Fruit fly (Drosophila melanogaster) whole organism, embryonic: ENCODE results near the gene CG32295.
A peak's percentile ranks its signal among the peaks of the same experiment; 100 is the strongest.

Experiments used
- Asciz ChIP-seq: fragments of 200-800 bp; sonication (Bioruptor generic); optimal IDR thresholded peaks from 2 replicates; lab custom pipeline; 2017; ENCODE audit warnings: missing biosample characterization, mild to moderate bottlenecking, missing genetic modification characterization, missing genetic modification reagents
- Atf-2 ChIP-seq: fragments of 200-800 bp; sonication (Bioruptor generic); optimal IDR thresholded peaks from 2 replicates; lab custom pipeline; 2016; ENCODE audit warnings: missing biosample characterization, missing genetic modification characterization
- Bgb ChIP-seq: fragments of 200-800 bp; sonication (Bioruptor generic); IDR thresholded peaks from 2 replicates; pipeline ENCODE4 v1.3.6; 2022; ENCODE audit warnings: missing biosample characterization, missing genetic modification characterization; ENCODE audit not compliant: partially characterized antibody
- CG10462 ChIP-seq: fragments of 200-800 bp; sonication (Bioruptor generic); optimal IDR thresholded peaks from 2 replicates; lab custom pipeline; 2016; ENCODE audit warnings: missing biosample characterization, missing genetic modification characterization
- CG10654 ChIP-seq: fragments of 200-800 bp; sonication (Bioruptor generic); optimal IDR thresholded peaks from 2 replicates; lab custom pipeline; 2016; ENCODE audit warnings: missing biosample characterization, missing genetic modification characterization
- CG11085 ChIP-seq: fragments of 200-800 bp; sonication (Bioruptor generic); IDR thresholded peaks from 2 replicates; pipeline ENCODE4 v1.3.6; 2022; ENCODE audit warnings: missing biosample characterization, missing genetic modification characterization
- CG12769 ChIP-seq: fragments of 200-800 bp; sonication (Bioruptor generic); optimal IDR thresholded peaks from 2 replicates; lab custom pipeline; 2019; ENCODE audit warnings: missing biosample characterization, mild to moderate bottlenecking, missing genetic modification characterization, moderate library complexity
- CG13296 ChIP-seq: fragments of 200-800 bp; sonication (Bioruptor generic); optimal IDR thresholded peaks from 3 replicates; lab custom pipeline; 2018; ENCODE audit warnings: missing biosample characterization, mild to moderate bottlenecking, missing genetic modification characterization
- CG13424 ChIP-seq: fragments of 200-800 bp; sonication (Bioruptor generic); optimal IDR thresholded peaks from 2 replicates; lab custom pipeline; 2019; ENCODE audit warnings: missing biosample characterization, mild to moderate bottlenecking, missing genetic modification characterization, moderate library complexity
- CG15514 ChIP-seq: fragments of 200-800 bp; sonication (Bioruptor generic); optimal IDR thresholded peaks from 3 replicates; lab custom pipeline; 2017; ENCODE audit warnings: missing biosample characterization, missing genetic modification characterization, mild to moderate bottlenecking, moderate library complexity, missing genetic modification reagents
- CG1602 ChIP-seq: fragments of 200-800 bp; sonication (Bioruptor generic); optimal IDR thresholded peaks from 3 replicates; lab custom pipeline; 2016; ENCODE audit warnings: missing biosample characterization, missing genetic modification characterization
- CG18764 ChIP-seq: fragments of 200-800 bp; sonication (Bioruptor generic); optimal IDR thresholded peaks from 3 replicates; lab custom pipeline; 2016; ENCODE audit warnings: missing biosample characterization, missing genetic modification characterization
- CG2678 ChIP-seq: fragments of 200-800 bp; sonication (Bioruptor generic); optimal IDR thresholded peaks from 3 replicates; lab custom pipeline; 2019; ENCODE audit warnings: missing biosample characterization, mild to moderate bottlenecking, missing genetic modification characterization, moderate library complexity
- CG31388 ChIP-seq: fragments of 200-800 bp; sonication (Bioruptor generic); optimal IDR thresholded peaks from 2 replicates; lab custom pipeline; 2016; ENCODE audit warnings: missing biosample characterization, missing genetic modification characterization
- CG3281 ChIP-seq: fragments of 200-800 bp; sonication (Bioruptor generic); optimal IDR thresholded peaks from 3 replicates; lab custom pipeline; 2017; ENCODE audit warnings: missing biosample characterization, mild to moderate bottlenecking, missing genetic modification characterization
- CG33557 ChIP-seq: fragments of 200-800 bp; sonication (Bioruptor generic); optimal IDR thresholded peaks from 2 replicates; lab custom pipeline; 2019; ENCODE audit warnings: missing biosample characterization, mild to moderate bottlenecking, missing genetic modification characterization, moderate library complexity
- CG42726 ChIP-seq: fragments of 200-800 bp; sonication (Bioruptor generic); IDR thresholded peaks from 2 replicates; pipeline ENCODE4 v1.3.6; 2022; ENCODE audit warnings: missing biosample characterization, missing genetic modification characterization; ENCODE audit not compliant: partially characterized antibody
- CG6813 ChIP-seq: fragments of 200-800 bp; sonication (Bioruptor generic); optimal IDR thresholded peaks from 2 replicates; lab custom pipeline; 2017; ENCODE audit warnings: missing biosample characterization, missing genetic modification characterization, mild to moderate bottlenecking, moderate library complexity, missing genetic modification reagents
- CG7745 ChIP-seq: fragments of 200-800 bp; sonication (Bioruptor generic); optimal IDR thresholded peaks from 2 replicates; lab custom pipeline; 2018; ENCODE audit warnings: missing biosample characterization, mild to moderate bottlenecking, missing genetic modification characterization, moderate library complexity
- CG7786 ChIP-seq: fragments of 200-800 bp; sonication (Bioruptor generic); optimal IDR thresholded peaks from 2 replicates; lab custom pipeline; 2016; ENCODE audit warnings: missing biosample characterization, missing genetic modification characterization
- CG8388 ChIP-seq: fragments of 200-800 bp; sonication (Bioruptor generic); optimal IDR thresholded peaks from 2 replicates; lab custom pipeline; 2019; ENCODE audit warnings: missing biosample characterization, mild to moderate bottlenecking, missing genetic modification characterization, moderate library complexity
- CG8944 ChIP-seq: fragments of 200-800 bp; sonication (Bioruptor generic); optimal IDR thresholded peaks from 3 replicates; lab custom pipeline; 2016; ENCODE audit warnings: missing biosample characterization, missing genetic modification characterization
- CHES-1-like ChIP-seq: fragments of 200-800 bp; sonication (Bioruptor generic); optimal IDR thresholded peaks from 2 replicates; lab custom pipeline; 2016; ENCODE audit warnings: missing biosample characterization, missing genetic modification characterization
- H2.0 ChIP-seq: fragments of 200-800 bp; sonication (Bioruptor generic); IDR thresholded peaks from 2 replicates; pipeline ENCODE4 v1.3.6; 2022; ENCODE audit warnings: missing biosample characterization, missing genetic modification characterization
- Hr51 ChIP-seq, 2 experiments: fragments of 200-800 bp; sonication (Bioruptor generic); optimal IDR thresholded peaks; 2 replicates in 1 of 2; 3 replicates in 1 of 2; lab custom pipeline; 2016 to 2018; ENCODE audit warnings: missing biosample characterization in 2 of 2, missing genetic modification characterization in 2 of 2, mild to moderate bottlenecking in 1 of 2, moderate library complexity in 1 of 2
- NfI ChIP-seq: fragments of 200-800 bp; sonication (Bioruptor generic); optimal IDR thresholded peaks from 3 replicates; lab custom pipeline; 2018; ENCODE audit warnings: missing biosample characterization, mild to moderate bottlenecking, missing genetic modification characterization, moderate library complexity
- Oli ChIP-seq: fragments of 200-800 bp; sonication (Bioruptor generic); optimal IDR thresholded peaks from 2 replicates; lab custom pipeline; 2018; ENCODE audit warnings: missing biosample characterization, mild to moderate bottlenecking, missing genetic modification characterization, moderate library complexity
- Rx ChIP-seq: fragments of 200-800 bp; sonication (Bioruptor generic); IDR thresholded peaks from 2 replicates; pipeline ENCODE4 v1.3.6; 2022; ENCODE audit warnings: missing biosample characterization, missing genetic modification characterization
- Ssrp ChIP-seq: fragments of 200-800 bp; sonication (Bioruptor generic); optimal IDR thresholded peaks from 2 replicates; lab custom pipeline; 2018; ENCODE audit warnings: missing biosample characterization, mild to moderate bottlenecking, missing genetic modification characterization, moderate library complexity
- al ChIP-seq: fragments of 200-800 bp; sonication (Bioruptor generic); IDR thresholded peaks from 2 replicates; pipeline ENCODE4 v1.3.6; 2022; ENCODE audit warnings: missing biosample characterization, missing genetic modification characterization
- ase ChIP-seq: fragments of 200-800 bp; sonication (Bioruptor generic); IDR thresholded peaks from 3 replicates; pipeline ENCODE4 v1.3.6; 2022; ENCODE audit warnings: missing biosample characterization, missing genetic modification characterization
- ash1 ChIP-seq: fragments of 200-800 bp; sonication (Bioruptor generic); optimal IDR thresholded peaks from 2 replicates; lab custom pipeline; 2018; ENCODE audit warnings: missing biosample characterization, mild to moderate bottlenecking, missing genetic modification characterization
- fd102C ChIP-seq: fragments of 200-800 bp; sonication (Bioruptor generic); optimal IDR thresholded peaks from 2 replicates; lab custom pipeline; 2018; ENCODE audit warnings: missing biosample characterization, mild to moderate bottlenecking, missing genetic modification characterization, moderate library complexity
- jumu ChIP-seq: fragments of 200-800 bp; sonication (Bioruptor generic); optimal IDR thresholded peaks from 3 replicates; lab custom pipeline; 2016; ENCODE audit warnings: missing biosample characterization, missing genetic modification characterization
- lilli ChIP-seq: fragments of 200-800 bp; sonication (Bioruptor generic); optimal IDR thresholded peaks from 3 replicates; lab custom pipeline; 2016; ENCODE audit warnings: missing biosample characterization, missing genetic modification characterization
- lmd ChIP-seq: fragments of 200-800 bp; sonication (Bioruptor generic); IDR thresholded peaks from 2 replicates; pipeline ENCODE4 v1.3.6; 2022; ENCODE audit warnings: missing biosample characterization, missing genetic modification characterization
- nmo ChIP-seq: fragments of 200-800 bp; sonication (Bioruptor generic); optimal IDR thresholded peaks from 2 replicates; lab custom pipeline; 2018; ENCODE audit warnings: missing biosample characterization, mild to moderate bottlenecking, missing genetic modification characterization, moderate library complexity
- oc ChIP-seq: fragments of 200-800 bp; sonication (Bioruptor generic); optimal IDR thresholded peaks from 2 replicates; lab custom pipeline; 2018; ENCODE audit warnings: missing biosample characterization, mild to moderate bottlenecking, missing genetic modification characterization, moderate library complexity
- pho ChIP-seq: fragments of 200-800 bp; sonication (Bioruptor generic); optimal IDR thresholded peaks from 2 replicates; lab custom pipeline; 2016; ENCODE audit warnings: missing biosample characterization, missing genetic modification characterization
- prd ChIP-seq, 3 experiments: fragments of >200 bp in 2 of 3; fragments of 200-800 bp in 1 of 3; sonication (Bioruptor generic) in 1 of 3; optimal IDR thresholded peaks in 2 of 3; IDR thresholded peaks in 1 of 3; 2 replicates in 2 of 3; 3 replicates in 1 of 3; pipeline versions ENCODE4 v1.3.6 to Lab custom; 2017 to 2022; ENCODE audit warnings: missing biosample characterization in 1 of 3, missing genetic modification characterization in 1 of 3
- pros ChIP-seq: fragments of 200-800 bp; sonication (Bioruptor generic); optimal IDR thresholded peaks from 3 replicates; lab custom pipeline; 2019; ENCODE audit warnings: missing biosample characterization, mild to moderate bottlenecking, missing genetic modification characterization, moderate library complexity
- repo ChIP-seq: fragments of 200-800 bp; sonication (Bioruptor generic); optimal IDR thresholded peaks from 2 replicates; lab custom pipeline; 2016; ENCODE audit warnings: missing biosample characterization, missing genetic modification characterization
- scrt ChIP-seq: fragments of 200-800 bp; sonication (Bioruptor generic); optimal IDR thresholded peaks from 2 replicates; lab custom pipeline; 2018; ENCODE audit warnings: missing biosample characterization, mild to moderate bottlenecking, missing genetic modification characterization, moderate library complexity
- tup ChIP-seq: fragments of 200-800 bp; sonication (Bioruptor generic); optimal IDR thresholded peaks from 2 replicates; lab custom pipeline; 2016; ENCODE audit warnings: missing biosample characterization, mild to moderate bottlenecking, missing genetic modification characterization, moderate library complexity
- unpg ChIP-seq: fragments of 200-800 bp; sonication (Bioruptor generic); optimal IDR thresholded peaks from 3 replicates; lab custom pipeline; 2018; ENCODE audit warnings: missing biosample characterization, mild to moderate bottlenecking, missing genetic modification characterization, moderate library complexity
- vvl ChIP-seq: fragments of 200-800 bp; sonication (Bioruptor generic); IDR thresholded peaks from 2 replicates; pipeline ENCODE4 v1.3.6; 2022; ENCODE audit warnings: missing biosample characterization, missing genetic modification characterization
- zen ChIP-seq: fragments of 200-800 bp; sonication (Bioruptor generic); optimal IDR thresholded peaks from 3 replicates; lab custom pipeline; 2018; ENCODE audit warnings: missing biosample characterization, mild to moderate bottlenecking, missing genetic modification characterization, moderate library complexity
- zen2 ChIP-seq: fragments of 200-800 bp; sonication (Bioruptor generic); IDR thresholded peaks from 3 replicates; pipeline ENCODE4 v1.3.6; 2022; ENCODE audit warnings: missing biosample characterization, missing genetic modification characterization; ENCODE audit not compliant: partially characterized antibody
- zfh2 ChIP-seq: fragments of 200-800 bp; sonication (Bioruptor generic); optimal IDR thresholded peaks from 2 replicates; lab custom pipeline; 2016; ENCODE audit warnings: missing biosample characterization, missing genetic modification characterization

Gene CG32295

dm6 chr3L:2479250-2479649, 47.5 kb downstream of the CG32295 start (continued):
- TF ChIP-seq H2.0 (GFP tag; lab: Robert Waterston, UW) = no peak
- no peak for TF ChIP-seq CG7745 (tag; lab: Kevin White, UChicago)
- TF ChIP-seq ash1 (GFP tag; lab: Kevin White, UChicago) = no peak
- TF ChIP-seq tup (GFP tag; lab: Kevin White, UChicago) = no peak
- TF ChIP-seq CG42726 (GFP tag; lab: Robert Waterston, UW) = no peak
- peak; percentile 16 for TF ChIP-seq CG13296 (GFP tag; lab: Kevin White, UChicago)
- peak; percentile 59 for TF ChIP-seq vvl (GFP tag; lab: Robert Waterston, UW)
- TF ChIP-seq zen2 = no peak
- no peak for TF ChIP-seq CG11085 (GFP tag; lab: Robert Waterston, UW)
- TF ChIP-seq CHES-1-like (GFP tag; lab: Kevin White, UChicago) = peak; percentile 19
- TF ChIP-seq CG6813 (GFP tag; lab: Kevin White, UChicago) = peak; percentile 54
- TF ChIP-seq lmd (GFP tag; lab: Robert Waterston, UW) = no peak
- TF ChIP-seq Hr51 (GFP tag; optimal IDR thresholded peaks at IDR 0.05; lab: Kevin White, UChicago) = peak; percentile 6 to 39
- no peak for TF ChIP-seq prd (optimal IDR thresholded peaks at IDR 0.05; lab: Kevin White, UChicago)
- peak; percentile 41; the same call in 1 of the 3 replicates for TF ChIP-seq prd (GFP tag; IDR thresholded peaks at IDR 0.05; lab: Robert Waterston, UW)
- no peak for TF ChIP-seq fd102C
- TF ChIP-seq repo (GFP tag; lab: Kevin White, UChicago) = no peak
- TF ChIP-seq CG10654 (GFP tag; lab: Kevin White, UChicago) = peak; percentile 41
- TF ChIP-seq CG18764 (GFP tag; lab: Kevin White, UChicago) = peak; percentile 18
- TF ChIP-seq CG33557 (GFP tag; lab: Kevin White, UChicago) = peak; percentile 20
- TF ChIP-seq Ssrp (tag; lab: Kevin White, UChicago) = peak; percentile 24
- TF ChIP-seq CG8388 (GFP tag; lab: Kevin White, UChicago) = peak; percentile 62
- peak; percentile 59 for TF ChIP-seq zen (tag; lab: Kevin White, UChicago)
- 0 out of 2 replicates have a peak, but pooled peaks have one; percentile 17 for TF ChIP-seq Rx (GFP tag; lab: Robert Waterston, UW)
- no peak for TF ChIP-seq zfh2 (GFP tag; lab: Kevin White, UChicago)
- no peak for TF ChIP-seq NfI (GFP tag; lab: Kevin White, UChicago)
- TF ChIP-seq scrt (GFP tag; lab: Kevin White, UChicago) = peak; percentile 12
- peak; percentile 29 for TF ChIP-seq CG8944 (GFP tag; lab: Kevin White, UChicago)
- TF ChIP-seq lilli (GFP tag; lab: Kevin White, UChicago) = peak; percentile 45
- TF ChIP-seq CG3281 (GFP tag; lab: Kevin White, UChicago) = peak; percentile 44
- TF ChIP-seq CG15514 (GFP tag; lab: Kevin White, UChicago) = peak; percentile 19
- TF ChIP-seq Atf-2 (GFP tag; lab: Kevin White, UChicago) = peak; percentile 35
- TF ChIP-seq CG2678 (tag; lab: Kevin White, UChicago) = peak; percentile 67
- TF ChIP-seq CG12769 (tag; lab: Kevin White, UChicago) = peak; percentile 18
- peak; percentile 22; the same call in 1 of the 3 replicates for TF ChIP-seq ase
- peak; percentile 48 for TF ChIP-seq CG13424 (tag; lab: Kevin White, UChicago)
- peak; percentile 58 for TF ChIP-seq nmo (GFP tag; lab: Kevin White, UChicago)
- TF ChIP-seq oc = no peak
- no peak for TF ChIP-seq Bgb (GFP tag; lab: Robert Waterston, UW)
- TF ChIP-seq CG1602 = peak; percentile 15
- TF ChIP-seq CG10462 (GFP tag; lab: Kevin White, UChicago) = no peak
- TF ChIP-seq pros = no peak
- peak; percentile 49 for TF ChIP-seq Oli (tag; lab: Kevin White, UChicago)
- peak; percentile 13 for TF ChIP-seq CG7786 (GFP tag; lab: Kevin White, UChicago)
- no peak for TF ChIP-seq jumu (GFP tag; lab: Kevin White, UChicago)
- TF ChIP-seq unpg (GFP tag; lab: Kevin White, UChicago) = peak; percentile 64
- TF ChIP-seq al = peak; percentile 35; the same call in 1 of the 2 replicates
- TF ChIP-seq pho (GFP tag; lab: Kevin White, UChicago) = peak; percentile 12
- no peak for TF ChIP-seq CG31388 (GFP tag; lab: Kevin White, UChicago)
- peak; percentile 28 for TF ChIP-seq Asciz (GFP tag; lab: Kevin White, UChicago)
